Worm (Caenorhabditis elegans) whole organism, late embryonic: ENCODE data around the gene odd-1.

Experiments used
- C08G9.2 ChIP-seq: sonication (generic microtip); optimal IDR thresholded peaks from 2 replicates; lab custom pipeline; 2016; ENCODE audit warnings: mild to moderate bottlenecking, missing genetic modification characterization, moderate library complexity, missing compliant biosample characterization
- K02D7.2 ChIP-seq: sonication (generic microtip); optimal IDR thresholded peaks from 2 replicates; lab custom pipeline; 2017; ENCODE audit warnings: mild to moderate bottlenecking, missing genetic modification characterization, missing compliant biosample characterization
- K09A11.1 ChIP-seq: sonication (generic microtip); optimal IDR thresholded peaks from 2 replicates; lab custom pipeline; 2017; ENCODE audit warnings: antibody characterized with exemption, mild to moderate bottlenecking, missing genetic modification characterization, missing compliant biosample characterization; ENCODE audit not compliant: insufficient read depth
- ceh-19 ChIP-seq: fragments of 200-800 bp; sonication (Bioruptor generic); optimal IDR thresholded peaks from 2 replicates; lab custom pipeline; 2018; ENCODE audit warnings: mild to moderate bottlenecking, missing genetic modification characterization, missing compliant biosample characterization
- ceh-2 ChIP-seq: sonication (generic microtip); optimal IDR thresholded peaks from 2 replicates; lab custom pipeline; 2016; ENCODE audit warnings: missing genotype, missing genetic modification characterization, missing compliant biosample characterization
- ceh-45 ChIP-seq: fragments of 200-800 bp; sonication (Bioruptor generic); IDR thresholded peaks from 2 replicates; pipeline ENCODE4 v1.3.6; 2022; ENCODE audit warnings: missing genetic modification reagents, missing genetic modification characterization, missing compliant biosample characterization
- ceh-6 ChIP-seq: fragments of 200-800 bp; sonication (Bioruptor generic); optimal IDR thresholded peaks from 2 replicates; lab custom pipeline; 2018; ENCODE audit warnings: mild to moderate bottlenecking, missing genetic modification characterization, missing compliant biosample characterization
- ceh-9 ChIP-seq: sonication (generic microtip); optimal IDR thresholded peaks from 2 replicates; lab custom pipeline; 2016; ENCODE audit warnings: mild to moderate bottlenecking, missing genetic modification characterization, inconsistent platforms, missing compliant biosample characterization
- dmd-4 ChIP-seq: sonication (generic microtip); optimal IDR thresholded peaks from 2 replicates; lab custom pipeline; 2016; ENCODE audit warnings: borderline replicate concordance, missing genetic modification characterization, missing compliant biosample characterization
- ets-4 ChIP-seq: sonication (generic microtip); optimal IDR thresholded peaks from 2 replicates; lab custom pipeline; 2016; ENCODE audit warnings: missing genetic modification characterization, missing compliant biosample characterization
- eyg-1 ChIP-seq: sonication (generic microtip); optimal IDR thresholded peaks from 2 replicates; lab custom pipeline; 2016; ENCODE audit warnings: missing genotype, missing genetic modification characterization, missing compliant biosample characterization
- fax-1 ChIP-seq: sonication (generic microtip); optimal IDR thresholded peaks from 2 replicates; lab custom pipeline; 2016; ENCODE audit warnings: missing genotype, missing genetic modification characterization, missing compliant biosample characterization
- fkh-10 ChIP-seq: fragments of 150-350 bp; optimal IDR thresholded peaks from 2 replicates; lab custom pipeline; 2014; ENCODE audit warnings: missing biosample characterization, missing genetic modification reagents, missing genetic modification characterization
- fkh-6 ChIP-seq: sonication (generic microtip); optimal IDR thresholded peaks from 2 replicates; lab custom pipeline; 2016; ENCODE audit warnings: missing genetic modification characterization, missing compliant biosample characterization
- gmeb-2 ChIP-seq: sonication (generic microtip); optimal IDR thresholded peaks from 2 replicates; lab custom pipeline; 2016; ENCODE audit warnings: missing genetic modification characterization, inconsistent platforms, missing compliant biosample characterization
- hlh-15 ChIP-seq: sonication (generic microtip); optimal IDR thresholded peaks from 2 replicates; lab custom pipeline; 2016; ENCODE audit warnings: missing genetic modification characterization, missing compliant biosample characterization
- hlh-30 ChIP-seq: sonication (generic microtip); optimal IDR thresholded peaks from 2 replicates; lab custom pipeline; 2017; ENCODE audit warnings: antibody characterized with exemption, missing genetic modification characterization, missing compliant biosample characterization; ENCODE audit not compliant: insufficient read depth
- hlh-6 ChIP-seq: sonication (generic microtip); optimal IDR thresholded peaks from 2 replicates; lab custom pipeline; 2016; ENCODE audit warnings: missing genotype, missing genetic modification characterization, missing compliant biosample characterization
- lin-11 ChIP-seq: fragments of 200-800 bp; sonication (Bioruptor generic); optimal IDR thresholded peaks from 2 replicates; lab custom pipeline; 2018; ENCODE audit warnings: mild to moderate bottlenecking, missing genetic modification characterization, missing compliant biosample characterization
- nfya-1 ChIP-seq: sonication (generic microtip); optimal IDR thresholded peaks from 2 replicates; lab custom pipeline; 2017; ENCODE audit warnings: missing genetic modification characterization, mild to moderate bottlenecking, missing compliant biosample characterization, antibody characterized with exemption, moderate library complexity
- nhr-11 ChIP-seq: fragments of 150-350 bp; optimal IDR thresholded peaks from 2 replicates; lab custom pipeline; 2014; ENCODE audit warnings: missing biosample characterization, missing genetic modification characterization
- nhr-232 ChIP-seq: sonication (generic microtip); optimal IDR thresholded peaks from 2 replicates; lab custom pipeline; 2016; ENCODE audit warnings: missing genetic modification characterization, missing compliant biosample characterization
- odd-2 ChIP-seq: sonication (generic microtip); optimal IDR thresholded peaks from 2 replicates; lab custom pipeline; 2017; ENCODE audit warnings: antibody characterized with exemption, mild to moderate bottlenecking, missing genetic modification characterization, missing compliant biosample characterization
- pag-3 ChIP-seq: sonication (generic microtip); optimal IDR thresholded peaks from 2 replicates; lab custom pipeline; 2016; ENCODE audit warnings: missing compliant biosample characterization, missing genetic modification characterization, borderline replicate concordance
- pax-1 ChIP-seq: fragments of 150-350 bp; optimal IDR thresholded peaks from 2 replicates; lab custom pipeline; 2014; ENCODE audit warnings: missing biosample characterization, missing genetic modification characterization
- pha-2 ChIP-seq: sonication (generic microtip); optimal IDR thresholded peaks from 2 replicates; lab custom pipeline; 2017; ENCODE audit warnings: mild to moderate bottlenecking, missing genetic modification characterization, missing compliant biosample characterization
- pqm-1 ChIP-seq: sonication (generic microtip); optimal IDR thresholded peaks from 2 replicates; lab custom pipeline; 2016; ENCODE audit warnings: missing genetic modification characterization, missing compliant biosample characterization
- ref-2 ChIP-seq: sonication (generic microtip); optimal IDR thresholded peaks from 2 replicates; lab custom pipeline; 2016; ENCODE audit warnings: missing genetic modification characterization, missing compliant biosample characterization
- sdc-2 ChIP-seq: sonication (generic microtip); optimal IDR thresholded peaks from 2 replicates; lab custom pipeline; 2016; ENCODE audit warnings: missing genotype, missing genetic modification characterization, missing compliant biosample characterization
- sox-4 ChIP-seq: sonication (generic microtip); optimal IDR thresholded peaks from 2 replicates; lab custom pipeline; 2017; ENCODE audit warnings: mild to moderate bottlenecking, missing genetic modification characterization, inconsistent platforms, missing compliant biosample characterization
- unc-3 ChIP-seq, 2 experiments: fragments of 200-800 bp in 1 of 2; sonication (Bioruptor generic) in 1 of 2; sonication (generic microtip) in 1 of 2; conservative IDR thresholded peaks in 1 of 2; optimal IDR thresholded peaks in 1 of 2; 2 replicates each; pipeline versions ENCODE4 v1.3.6 to Lab custom; 2016 to 2022; ENCODE audit warnings: missing compliant biosample characterization in 2 of 2, missing genetic modification characterization in 2 of 2, missing genetic modification reagents in 1 of 2
- unc-42 ChIP-seq: sonication (generic microtip); optimal IDR thresholded peaks from 2 replicates; lab custom pipeline; 2016; ENCODE audit warnings: missing genotype, missing genetic modification characterization, missing compliant biosample characterization
- zip-5 ChIP-seq: sonication (generic microtip); optimal IDR thresholded peaks from 2 replicates; lab custom pipeline; 2016; ENCODE audit warnings: missing genetic modification characterization, missing compliant biosample characterization
- ztf-16 ChIP-seq: sonication (generic microtip); optimal IDR thresholded peaks from 2 replicates; lab custom pipeline; 2017; ENCODE audit warnings: missing genetic modification characterization, missing compliant biosample characterization

The odd-1 gene

ce11 chrIII:7067385-7067896 lies 40.7 kb upstream of the odd-1 start, which contains the start of gene ger-1:
ger-1 (minus strand) TSS chrIII:7067477.
- TF ChIP-seq ztf-16 (no peak), lin-11 (tag; lab: Kevin White, UChicago) (no peak), nhr-11 (tag; lab: Kevin White, UChicago) (no peak), unc-42 (no peak), eyg-1 (tag; lab: Kevin White, UChicago) (no peak)

ce11 chrIII:7068520-7069113 lies 39.5 kb upstream of the odd-1 start, which contains the start of the genes ubc-18 and R01H2.8:
ubc-18 (minus strand) TSS chrIII:7068570.
R01H2.8 (plus strand) TSS chrIII:7069063.
- TF ChIP-seq pha-2 (tag; lab: Kevin White, UChicago) (no peak), nfya-1 (tag; lab: Kevin White, UChicago) (peak; percentile 38)

ce11 chrIII:7069981-7070380 lies 38.1 kb upstream of the odd-1 start, which contains the start of gene tmem-17:
tmem-17 (plus strand) TSS chrIII:7070281.
- no peak for TF ChIP-seq ceh-2
- no peak for TF ChIP-seq pag-3 (tag; lab: Kevin White, UChicago)
- TF ChIP-seq zip-5 (tag; lab: Kevin White, UChicago): no peak
- TF ChIP-seq hlh-15 (tag; lab: Kevin White, UChicago): no peak
- TF ChIP-seq ceh-45: no peak
- TF ChIP-seq pqm-1 (tag; lab: Kevin White, UChicago): no peak
- no peak for TF ChIP-seq fkh-10 (GFP tag; lab: Kevin White, UChicago)
- no peak for TF ChIP-seq ceh-6
- no peak for TF ChIP-seq pax-1
- no peak for TF ChIP-seq C08G9.2 (tag; lab: Kevin White, UChicago)
- TF ChIP-seq ceh-19 (GFP tag; lab: Kevin White, UChicago): no peak
- no peak for TF ChIP-seq dmd-4 (tag; lab: Kevin White, UChicago)
- TF ChIP-seq hlh-30 (tag; lab: Kevin White, UChicago): no peak
- TF ChIP-seq, all 69 proteins: peak for 0

ce11 chrIII:7072452-7072851 lies 35.7 kb upstream of the odd-1 start, which contains the start of gene lin-37:
lin-37 (minus strand) TSS chrIII:7072552.
- TF ChIP-seq K02D7.2 (tag; lab: Kevin White, UChicago): no peak
- no peak for TF ChIP-seq unc-3 (GFP tag; conservative IDR thresholded peaks at IDR 0.05; lab: Robert Waterston, UW)
- no peak for TF ChIP-seq unc-3 (tag; optimal IDR thresholded peaks at IDR 0.05; lab: Kevin White, UChicago)
- no peak for TF ChIP-seq unc-42
- TF ChIP-seq fax-1 (tag; lab: Kevin White, UChicago): no peak
- TF ChIP-seq sdc-2 (tag; lab: Kevin White, UChicago): no peak
- TF ChIP-seq lin-11 (tag; lab: Kevin White, UChicago): no peak
- no peak for TF ChIP-seq ref-2 (tag; lab: Kevin White, UChicago)
- TF ChIP-seq K09A11.1 (tag; lab: Kevin White, UChicago): no peak
- no peak for TF ChIP-seq fkh-6 (tag; lab: Kevin White, UChicago)
- TF ChIP-seq ceh-19 (GFP tag; lab: Kevin White, UChicago): no peak
- no peak for TF ChIP-seq ceh-6
- no peak for TF ChIP-seq nhr-232 (tag; lab: Kevin White, UChicago)
- TF ChIP-seq sox-4 (tag; lab: Kevin White, UChicago): no peak
- TF ChIP-seq odd-2: no peak
- no peak for TF ChIP-seq hlh-6 (tag; lab: Kevin White, UChicago)
- TF ChIP-seq gmeb-2 (tag; lab: Kevin White, UChicago): no peak
- no peak for TF ChIP-seq ceh-9
- no peak for TF ChIP-seq ets-4 (tag; lab: Kevin White, UChicago)
- TF ChIP-seq C08G9.2 (tag; lab: Kevin White, UChicago): no peak
- TF ChIP-seq zip-5 (tag; lab: Kevin White, UChicago): no peak
